Fruit fly (Drosophila melanogaster): ENCODE results near the gene CG18273.

CG18273 gene

DNA sequence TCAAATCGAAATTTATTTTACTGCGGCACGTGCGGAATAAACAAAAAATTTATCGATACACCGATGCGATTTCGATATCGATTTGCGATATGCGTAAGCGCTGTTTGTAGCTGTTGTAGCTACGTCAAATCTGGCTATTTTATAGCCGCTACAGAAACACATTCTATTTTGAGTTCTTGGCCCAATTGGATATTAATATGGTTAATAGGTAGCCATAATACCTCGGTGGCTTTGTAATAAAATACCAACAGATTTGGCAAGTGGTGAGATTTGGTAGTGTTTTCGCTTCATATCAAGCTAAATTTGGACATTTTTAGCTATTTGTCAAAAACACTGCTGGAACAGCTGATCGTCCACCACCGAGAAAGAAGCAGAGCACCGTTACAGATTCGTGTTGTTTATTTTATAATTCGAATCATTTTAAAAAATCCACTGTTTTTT is at the start of gene CG18273, which contains the start of gene CG3156:
Gene CG18273 (minus strand): TSS at position 65 of the 441 bp plus-strand sequence.
Gene CG3156 (plus strand): TSS at position 362 of the 441 bp plus-strand sequence.
- TF ChIP-seq CG1620 (GFP tag; optimal IDR thresholded peaks at IDR 0.05) (peak; percentile 21), Crg-1 (GFP tag; optimal IDR thresholded peaks at IDR 0.05) (no peak), CG5204 (GFP tag; optimal IDR thresholded peaks at IDR 0.05) (no peak), CG7101 (tag; optimal IDR thresholded peaks at IDR 0.05) (peak; percentile 48), CG7045 (GFP tag; optimal IDR thresholded peaks at IDR 0.05) (peak; percentile 1), cic (GFP tag; optimal IDR thresholded peaks at IDR 0.05) (no peak), tj (GFP tag; optimal IDR thresholded peaks at IDR 0.05) (peak; percentile 6), CG12768 (GFP tag; optimal IDR thresholded peaks at IDR 0.05) (no peak), CG11617 (GFP tag; optimal IDR thresholded peaks at IDR 0.05) (peak; percentile 62), bab1 (GFP tag; optimal IDR thresholded peaks at IDR 0.05) (peak; percentile 57), cnc (optimal IDR thresholded peaks at IDR 0.05) (no peak), kay (GFP tag; ENCODE audit: borderline replicate concordance) (no peak), toe (GFP tag; optimal IDR thresholded peaks at IDR 0.05) (no peak), ovo (GFP tag; optimal IDR thresholded peaks at IDR 0.05) (peak; percentile 4), pad (GFP tag; optimal IDR thresholded peaks at IDR 0.05) (peak; percentile 15), CG14711 (tag; optimal IDR thresholded peaks at IDR 0.05) (peak; percentile 35), Hr96 (GFP tag; optimal IDR thresholded peaks at IDR 0.05) (no peak), Clk (GFP tag; optimal IDR thresholded peaks at IDR 0.05) (no peak), Mnt (GFP tag; optimal IDR thresholded peaks at IDR 0.05) (peak; percentile 97)

DNA sequence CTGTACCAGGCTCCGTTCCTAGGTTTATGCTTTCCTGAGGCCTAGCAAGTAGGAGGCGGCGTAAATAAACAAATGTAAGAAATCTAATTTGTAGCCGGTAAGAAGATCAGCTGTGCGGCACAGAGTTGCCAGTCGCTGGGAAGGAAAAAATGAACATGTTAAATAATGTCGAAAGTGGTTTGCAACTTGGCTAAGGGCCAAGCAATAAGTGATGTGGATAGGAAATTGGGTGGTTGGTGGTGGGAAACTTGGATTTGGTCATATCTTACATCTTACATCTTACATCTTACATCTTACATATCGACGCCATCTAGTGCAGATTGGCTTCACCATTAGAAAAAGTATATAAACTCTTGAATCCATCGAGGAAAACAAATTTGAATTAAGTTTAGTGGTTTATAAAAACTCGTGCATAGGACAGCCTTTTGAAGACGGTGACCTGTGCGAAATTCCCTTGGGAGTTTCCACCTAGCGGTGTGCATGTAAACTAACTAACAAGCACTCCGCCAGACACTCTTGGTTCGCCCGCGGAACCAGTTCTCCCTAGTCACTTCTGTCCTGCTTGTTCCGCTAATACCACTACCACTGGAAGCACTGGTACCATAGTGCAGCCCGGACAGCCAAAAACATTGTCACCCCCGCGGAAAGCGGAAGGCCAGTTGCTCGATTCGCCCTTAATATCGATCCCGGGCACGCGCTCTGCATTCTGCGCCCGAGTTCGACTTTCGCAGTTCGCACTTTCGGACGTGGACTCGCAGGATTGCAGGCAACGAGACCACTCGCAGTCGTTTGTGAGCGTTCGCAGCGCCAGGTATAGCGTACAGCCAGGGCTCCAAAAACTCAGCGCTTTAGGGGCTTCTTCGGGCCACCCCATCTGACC is 42.6 kb upstream of the CG18273 start, which contains the start of the genes CG4293 and Appl:
Gene CG4293 (minus strand): TSS at position 568 of the 880 bp plus-strand sequence.
Gene Appl (plus strand): TSS at position 778 of the 880 bp plus-strand sequence.
- TF ChIP-seq pad (GFP tag; optimal IDR thresholded peaks at IDR 0.05) (no peak), CG12768 (GFP tag; optimal IDR thresholded peaks at IDR 0.05) (no peak), CG33017 (tag; optimal IDR thresholded peaks at IDR 0.05) (no peak), bab1 (GFP tag; optimal IDR thresholded peaks at IDR 0.05) (peak; percentile 23), Crg-1 (GFP tag; optimal IDR thresholded peaks at IDR 0.05) (peak; percentile 14), Hr96 (GFP tag; optimal IDR thresholded peaks at IDR 0.05) (peak; percentile 19), CG14711 (tag; optimal IDR thresholded peaks at IDR 0.05) (peak; percentile 80)

DNA sequence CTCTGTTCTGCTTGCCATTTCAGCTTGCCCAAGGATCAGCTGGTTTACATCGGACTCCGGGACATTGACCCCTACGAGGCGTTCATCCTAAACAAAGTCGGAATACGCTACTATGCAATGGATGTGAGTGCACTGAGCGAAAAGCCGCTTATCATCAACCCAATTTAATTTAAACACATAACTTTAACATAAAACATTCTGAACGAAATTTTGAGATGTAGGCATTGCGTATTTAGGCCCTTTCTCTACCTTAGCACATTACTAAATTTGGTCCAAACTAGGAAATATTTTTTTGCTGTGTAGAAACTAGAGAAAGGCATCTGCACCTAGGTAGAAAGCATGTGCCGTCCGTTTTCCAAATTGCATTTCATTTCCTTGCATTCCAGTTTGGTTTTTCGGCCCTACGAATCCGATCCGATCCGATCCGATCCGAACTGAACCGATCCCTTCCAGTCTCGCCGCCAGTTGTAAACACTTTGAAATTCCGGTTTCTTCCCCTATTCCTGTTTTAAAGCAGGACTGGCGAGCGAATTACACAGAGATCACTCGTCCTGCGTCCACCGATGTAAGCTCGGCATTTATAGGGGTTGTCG is 39.2 kb upstream of the CG18273 start:
- no peak for TF ChIP-seq CG7045 (GFP tag; optimal IDR thresholded peaks at IDR 0.05)
- no peak for TF ChIP-seq kay (GFP tag; ENCODE audit: borderline replicate concordance)
- TF ChIP-seq bab1 (GFP tag; optimal IDR thresholded peaks at IDR 0.05), result no peak
- TF ChIP-seq CG5204 (GFP tag; optimal IDR thresholded peaks at IDR 0.05), result no peak
- TF ChIP-seq Hr96 (GFP tag; optimal IDR thresholded peaks at IDR 0.05), result no peak
- no peak for TF ChIP-seq ovo (GFP tag; optimal IDR thresholded peaks at IDR 0.05)
- no peak for TF ChIP-seq Clk (GFP tag; optimal IDR thresholded peaks at IDR 0.05)
- TF ChIP-seq CG11617 (GFP tag; optimal IDR thresholded peaks at IDR 0.05), result no peak
- TF ChIP-seq CG1620 (GFP tag; optimal IDR thresholded peaks at IDR 0.05), result no peak
- TF ChIP-seq Crg-1 (GFP tag; optimal IDR thresholded peaks at IDR 0.05), result no peak
- no peak for TF ChIP-seq cnc (optimal IDR thresholded peaks at IDR 0.05)
- no peak for TF ChIP-seq Mnt (GFP tag; optimal IDR thresholded peaks at IDR 0.05)
- no peak for TF ChIP-seq CG7101 (tag; optimal IDR thresholded peaks at IDR 0.05)
- TF ChIP-seq tj (GFP tag; optimal IDR thresholded peaks at IDR 0.05), result no peak
- TF ChIP-seq cic (GFP tag; optimal IDR thresholded peaks at IDR 0.05), result no peak
- TF ChIP-seq CG12768 (GFP tag; optimal IDR thresholded peaks at IDR 0.05), result no peak

DNA sequence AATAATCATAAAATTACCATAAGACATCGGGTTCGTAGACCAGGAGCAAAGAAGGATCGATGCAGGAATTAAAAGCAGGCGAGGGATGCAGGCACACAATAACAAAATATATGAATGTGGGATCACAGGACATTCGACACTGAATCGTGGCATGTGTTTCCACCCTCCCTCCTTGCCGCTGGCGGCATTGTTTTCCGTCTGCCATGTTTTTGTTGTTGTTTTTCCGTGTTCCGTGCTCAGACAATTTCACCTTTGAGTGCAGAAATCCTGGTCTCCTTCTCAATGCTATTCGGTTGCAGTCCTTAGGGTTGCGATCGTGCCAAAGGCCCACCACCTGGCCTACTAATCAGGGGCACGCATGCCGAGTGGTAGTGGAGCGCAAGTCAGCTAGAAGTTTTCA is 38.2 kb upstream of the CG18273 start:
- no peak for TF ChIP-seq CG7045 (GFP tag; optimal IDR thresholded peaks at IDR 0.05)
- no peak for TF ChIP-seq ovo (GFP tag; optimal IDR thresholded peaks at IDR 0.05)
- no peak for TF ChIP-seq CG12768 (GFP tag; optimal IDR thresholded peaks at IDR 0.05)
- no peak for TF ChIP-seq pad (GFP tag; optimal IDR thresholded peaks at IDR 0.05)
- no peak for TF ChIP-seq Mnt (GFP tag; optimal IDR thresholded peaks at IDR 0.05)
- TF ChIP-seq CG11617 (GFP tag; optimal IDR thresholded peaks at IDR 0.05), result no peak

DNA sequence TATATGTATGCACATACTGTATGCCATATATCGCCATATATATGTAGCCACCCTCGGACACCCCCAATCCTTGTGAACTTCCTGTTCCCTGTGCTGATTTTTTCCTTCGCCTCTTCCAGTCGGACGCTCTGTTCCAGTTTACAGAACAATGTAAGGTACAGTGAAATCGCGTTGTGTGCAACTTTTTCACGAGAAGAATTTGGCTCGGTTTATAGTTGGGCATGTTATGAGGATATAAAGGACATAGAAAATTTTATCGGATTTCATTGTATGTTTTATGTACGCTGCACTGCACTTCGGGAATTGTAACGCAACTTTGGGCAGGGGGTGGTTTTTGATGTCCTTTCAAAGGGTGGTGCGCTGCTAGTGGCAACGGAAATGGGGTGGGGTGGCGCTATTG is 37.0 kb upstream of the CG18273 start:
- TF ChIP-seq CG7101 (tag; optimal IDR thresholded peaks at IDR 0.05) (no peak), toe (GFP tag; optimal IDR thresholded peaks at IDR 0.05) (no peak), pad (GFP tag; optimal IDR thresholded peaks at IDR 0.05) (no peak), tj (GFP tag; optimal IDR thresholded peaks at IDR 0.05) (no peak), CG11617 (GFP tag; optimal IDR thresholded peaks at IDR 0.05) (no peak), Crg-1 (GFP tag; optimal IDR thresholded peaks at IDR 0.05) (no peak), cic (GFP tag; optimal IDR thresholded peaks at IDR 0.05) (no peak), Mnt (GFP tag; optimal IDR thresholded peaks at IDR 0.05) (no peak), ovo (GFP tag; optimal IDR thresholded peaks at IDR 0.05) (no peak), kay (GFP tag; ENCODE audit: borderline replicate concordance) (no peak), Clk (GFP tag; optimal IDR thresholded peaks at IDR 0.05) (no peak), Hr96 (GFP tag; optimal IDR thresholded peaks at IDR 0.05) (no peak), CG5204 (GFP tag; optimal IDR thresholded peaks at IDR 0.05) (no peak), bab1 (GFP tag; optimal IDR thresholded peaks at IDR 0.05) (no peak), CG12768 (GFP tag; optimal IDR thresholded peaks at IDR 0.05) (no peak), CG7045 (GFP tag; optimal IDR thresholded peaks at IDR 0.05) (no peak), cnc (optimal IDR thresholded peaks at IDR 0.05) (no peak), CG1620 (GFP tag; optimal IDR thresholded peaks at IDR 0.05) (no peak), CG33017 (tag; optimal IDR thresholded peaks at IDR 0.05) (no peak)
